Worm (Caenorhabditis elegans) whole organism, early embryonic: ENCODE results near the gene gpla-1.

ENCODE experiments used
- B0310.2 ChIP-seq: sonication (generic microtip); optimal IDR thresholded peaks from 2 replicates; lab custom pipeline; 2016; ENCODE audit warnings: mild to moderate bottlenecking, missing genetic modification characterization, missing compliant biosample characterization
- F13C5.2 ChIP-seq: sonication (generic microtip); optimal IDR thresholded peaks from 2 replicates; lab custom pipeline; 2017; ENCODE audit warnings: mild to moderate bottlenecking, missing genetic modification characterization, inconsistent platforms, missing compliant biosample characterization
- aly-1 ChIP-seq: sonication (generic microtip); optimal IDR thresholded peaks from 2 replicates; lab custom pipeline; 2016; ENCODE audit warnings: missing genetic modification characterization, missing compliant biosample characterization
- ama-1 ChIP-seq: fragments of 150-350 bp; optimal IDR thresholded peaks from 2 replicates; lab custom pipeline; 2014
- ceh-13 ChIP-seq: fragments of 200-800 bp; sonication (Bioruptor generic); optimal IDR thresholded peaks from 2 replicates; lab custom pipeline; 2018; ENCODE audit warnings: mild to moderate bottlenecking, missing genetic modification characterization, missing compliant biosample characterization
- ceh-36 ChIP-seq: sonication (generic microtip); optimal IDR thresholded peaks from 2 replicates; lab custom pipeline; 2016; ENCODE audit warnings: missing genetic modification characterization, inconsistent platforms, missing compliant biosample characterization
- ets-7 ChIP-seq: sonication (generic microtip); optimal IDR thresholded peaks from 2 replicates; lab custom pipeline; 2016; ENCODE audit warnings: missing genotype, missing genetic modification characterization, missing compliant biosample characterization
- flt-1 ChIP-seq: fragments of 200-800 bp; sonication (Bioruptor generic); IDR thresholded peaks from 2 replicates; pipeline ENCODE4 v1.3.6; 2022; ENCODE audit warnings: missing genetic modification characterization, missing compliant biosample characterization
- hmbx-1 ChIP-seq: sonication (generic microtip); optimal IDR thresholded peaks from 2 replicates; lab custom pipeline; 2016; ENCODE audit warnings: mild to moderate bottlenecking, missing genetic modification characterization, missing compliant biosample characterization
- hmg-4 ChIP-seq: fragments of 200-800 bp; sonication (Bioruptor generic); optimal IDR thresholded peaks from 2 replicates; lab custom pipeline; 2018; ENCODE audit warnings: mild to moderate bottlenecking, missing genetic modification characterization, missing compliant biosample characterization
- hnd-1 ChIP-seq: sonication (generic microtip); optimal IDR thresholded peaks from 2 replicates; lab custom pipeline; 2016; ENCODE audit warnings: missing genetic modification characterization, missing compliant biosample characterization
- pes-1 ChIP-seq: fragments of 200-800 bp; sonication (Bioruptor generic); IDR thresholded peaks from 2 replicates; pipeline ENCODE4 v1.3.6; 2022; ENCODE audit warnings: missing genetic modification reagents, missing genetic modification characterization, missing compliant biosample characterization
- scrt-1 ChIP-seq: fragments of 200-800 bp; sonication (Bioruptor generic); IDR thresholded peaks from 2 replicates; pipeline ENCODE4 v1.3.6; 2022; ENCODE audit warnings: missing genetic modification characterization, missing compliant biosample characterization
- sea-1 ChIP-seq: fragments of 200-800 bp; sonication (Bioruptor generic); conservative IDR thresholded peaks from 2 replicates; pipeline ENCODE4 v1.3.6; 2022; ENCODE audit warnings: missing genetic modification characterization, missing compliant biosample characterization
- tbx-11 ChIP-seq: fragments of 200-800 bp; sonication (Bioruptor generic); IDR thresholded peaks from 2 replicates; pipeline ENCODE4 v1.3.6; 2022; ENCODE audit warnings: missing genetic modification characterization, missing compliant biosample characterization
- tbx-37 ChIP-seq: fragments of 200-800 bp; sonication (Bioruptor generic); conservative IDR thresholded peaks from 2 replicates; pipeline ENCODE4 v1.3.6; 2022; ENCODE audit warnings: missing genetic modification reagents, missing genetic modification characterization, missing compliant biosample characterization
- tra-4 ChIP-seq: sonication (generic microtip); optimal IDR thresholded peaks from 2 replicates; lab custom pipeline; 2017; ENCODE audit warnings: missing genetic modification characterization, missing compliant biosample characterization

The gpla-1 gene

DNA sequence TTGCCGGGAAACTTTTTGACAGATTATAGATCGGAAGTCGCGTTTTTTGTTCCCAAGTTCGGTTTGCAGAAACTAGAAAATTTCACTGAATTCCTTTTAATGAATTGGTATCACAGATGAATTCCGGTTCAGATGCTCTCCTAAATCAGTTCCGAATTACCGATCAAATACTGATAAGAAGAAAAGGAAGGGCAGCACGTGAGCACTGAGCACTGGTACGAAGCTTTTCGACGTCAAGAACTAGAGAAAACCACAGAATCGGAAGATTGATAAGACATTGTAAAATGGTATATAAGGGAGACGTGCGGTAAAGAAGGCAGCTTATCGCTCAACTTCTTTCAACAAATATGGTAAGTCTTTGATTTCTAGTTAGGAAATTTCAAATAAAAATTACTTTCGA, 37.6 kb upstream of the gpla-1 start, which contains the start of gene cpr-1:
TSS of gene cpr-1 (plus strand) at position 319 of the 400 bp plus-strand sequence.
- no peak for TF ChIP-seq flt-1 (GFP tag; lab: Robert Waterston, UW)
- no peak for TF ChIP-seq scrt-1 (GFP tag; lab: Robert Waterston, UW)
- no peak for TF ChIP-seq ets-7 (tag; lab: Kevin White, UChicago)
- TF ChIP-seq F13C5.2 = no peak
- TF ChIP-seq sea-1 = no peak
- TF ChIP-seq tbx-37 (GFP tag; lab: Robert Waterston, UW) = no peak
- TF ChIP-seq hnd-1 = no peak
- TF ChIP-seq hmbx-1 (tag; lab: Kevin White, UChicago) = no peak
- no peak for TF ChIP-seq tbx-11
- TF ChIP-seq hmg-4 (GFP tag; lab: Kevin White, UChicago) = no peak
- no peak for TF ChIP-seq aly-1 (tag; lab: Kevin White, UChicago)
- TF ChIP-seq ceh-13 (GFP tag; lab: Kevin White, UChicago) = no peak
- no peak for TF ChIP-seq ceh-36
- TF ChIP-seq tra-4 (tag; lab: Kevin White, UChicago) = no peak

DNA sequence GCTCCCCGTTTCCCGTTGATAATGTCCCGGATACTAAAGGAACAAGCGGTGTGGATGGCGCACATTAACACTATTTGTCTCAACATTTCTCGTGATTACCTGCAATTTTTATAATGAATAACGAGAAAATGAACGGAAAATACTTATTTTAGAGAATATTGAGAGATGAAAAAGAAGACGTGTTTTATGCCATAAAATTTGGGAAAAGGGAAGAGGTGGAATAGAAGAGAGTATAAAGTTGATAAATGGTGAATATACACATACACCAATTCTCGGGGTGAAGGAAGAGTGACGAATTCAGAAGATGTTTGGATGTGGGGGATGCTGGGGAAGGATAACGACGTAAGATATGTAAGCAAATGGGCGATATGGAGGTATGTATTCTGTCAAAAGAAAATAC, 27.1 kb upstream of the gpla-1 start, which contains the start of gene F58H1.7:
TSS of gene F58H1.7 (minus strand) at position 101 of the 400 bp plus-strand sequence.
- TF ChIP-seq tra-4 (tag; lab: Kevin White, UChicago) (no peak), hmbx-1 (tag; lab: Kevin White, UChicago) (no peak), pes-1 (GFP tag; lab: Robert Waterston, UW) (no peak), tbx-11 (no peak), sea-1 (no peak), ceh-13 (GFP tag; lab: Kevin White, UChicago) (no peak), tbx-37 (GFP tag; lab: Robert Waterston, UW) (no peak), hnd-1 (no peak), B0310.2 (tag; lab: Kevin White, UChicago) (no peak), hmg-4 (GFP tag; lab: Kevin White, UChicago) (no peak), F13C5.2 (no peak), flt-1 (GFP tag; lab: Robert Waterston, UW) (no peak), ama-1 (no peak), ets-7 (tag; lab: Kevin White, UChicago) (no peak), scrt-1 (GFP tag; lab: Robert Waterston, UW) (no peak), ceh-36 (no peak), aly-1 (tag; lab: Kevin White, UChicago) (no peak)

DNA sequence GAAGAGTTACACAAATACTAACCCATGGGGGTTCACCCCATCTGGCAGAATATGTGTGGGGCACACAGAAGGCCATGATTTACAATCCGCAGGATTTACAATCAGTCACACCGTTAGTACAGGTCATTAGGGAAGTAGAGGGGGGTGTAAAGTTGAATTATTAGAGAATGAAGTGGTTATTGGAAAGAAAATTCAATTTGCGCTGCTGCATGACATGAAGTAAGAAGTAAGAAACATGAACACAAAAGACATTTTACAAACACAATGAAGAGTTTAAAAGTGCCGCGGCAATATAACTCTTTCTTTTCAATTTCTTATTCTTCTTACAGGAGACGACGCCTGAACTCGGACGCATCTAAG, 23.2 kb upstream of the gpla-1 start:
- TF ChIP-seq tbx-37 (GFP tag; lab: Robert Waterston, UW) = no peak
- peak; percentile 18 for TF ChIP-seq B0310.2 (tag; lab: Kevin White, UChicago)
- TF ChIP-seq ceh-13 (GFP tag; lab: Kevin White, UChicago) = no peak
- no peak for TF ChIP-seq ets-7 (tag; lab: Kevin White, UChicago)
- no peak for TF ChIP-seq sea-1
- no peak for TF ChIP-seq ceh-36
- no peak for TF ChIP-seq hmbx-1 (tag; lab: Kevin White, UChicago)
- 0 out of 2 replicates have a peak, but pooled peaks have one; percentile 31 for TF ChIP-seq pes-1 (GFP tag; lab: Robert Waterston, UW)
- TF ChIP-seq flt-1 (GFP tag; lab: Robert Waterston, UW) = no peak
- no peak for TF ChIP-seq tra-4 (tag; lab: Kevin White, UChicago)

DNA sequence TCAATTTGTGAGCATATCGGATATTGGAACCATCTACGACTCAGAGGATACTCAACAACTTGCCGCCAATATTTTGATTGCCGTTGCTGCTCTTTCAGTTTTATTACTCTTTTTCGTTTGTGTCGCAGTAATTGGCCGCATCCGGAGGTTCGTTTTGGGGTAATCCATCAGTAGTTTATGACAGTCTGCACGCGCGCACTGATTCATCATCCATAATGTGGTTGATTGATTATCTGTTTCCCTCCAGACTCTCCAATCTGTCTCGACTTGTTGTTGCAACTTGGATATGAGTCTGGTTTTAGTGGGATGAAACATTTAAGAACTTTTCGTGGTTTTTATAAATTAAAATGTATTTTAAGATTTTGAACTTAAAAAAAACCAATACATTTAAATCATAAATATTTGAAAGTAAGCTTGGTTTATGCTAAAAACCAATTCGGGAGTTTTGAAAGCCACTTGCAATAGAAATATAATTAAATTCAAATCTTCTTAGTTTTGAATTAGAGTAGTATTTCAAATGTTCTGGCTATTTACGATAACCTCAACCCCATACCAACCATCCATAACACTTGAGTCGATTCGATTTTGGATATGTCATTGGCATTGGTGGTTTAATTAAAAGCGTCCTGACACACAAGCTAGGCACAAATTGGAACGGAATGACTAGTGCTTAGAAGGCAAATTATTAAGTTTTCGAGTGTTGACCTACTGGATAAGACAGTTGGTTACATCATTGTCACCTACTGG, 22.6 kb upstream of the gpla-1 start:
- no peak for TF ChIP-seq pes-1 (GFP tag; lab: Robert Waterston, UW)
- no peak for TF ChIP-seq hmbx-1 (tag; lab: Kevin White, UChicago)

DNA sequence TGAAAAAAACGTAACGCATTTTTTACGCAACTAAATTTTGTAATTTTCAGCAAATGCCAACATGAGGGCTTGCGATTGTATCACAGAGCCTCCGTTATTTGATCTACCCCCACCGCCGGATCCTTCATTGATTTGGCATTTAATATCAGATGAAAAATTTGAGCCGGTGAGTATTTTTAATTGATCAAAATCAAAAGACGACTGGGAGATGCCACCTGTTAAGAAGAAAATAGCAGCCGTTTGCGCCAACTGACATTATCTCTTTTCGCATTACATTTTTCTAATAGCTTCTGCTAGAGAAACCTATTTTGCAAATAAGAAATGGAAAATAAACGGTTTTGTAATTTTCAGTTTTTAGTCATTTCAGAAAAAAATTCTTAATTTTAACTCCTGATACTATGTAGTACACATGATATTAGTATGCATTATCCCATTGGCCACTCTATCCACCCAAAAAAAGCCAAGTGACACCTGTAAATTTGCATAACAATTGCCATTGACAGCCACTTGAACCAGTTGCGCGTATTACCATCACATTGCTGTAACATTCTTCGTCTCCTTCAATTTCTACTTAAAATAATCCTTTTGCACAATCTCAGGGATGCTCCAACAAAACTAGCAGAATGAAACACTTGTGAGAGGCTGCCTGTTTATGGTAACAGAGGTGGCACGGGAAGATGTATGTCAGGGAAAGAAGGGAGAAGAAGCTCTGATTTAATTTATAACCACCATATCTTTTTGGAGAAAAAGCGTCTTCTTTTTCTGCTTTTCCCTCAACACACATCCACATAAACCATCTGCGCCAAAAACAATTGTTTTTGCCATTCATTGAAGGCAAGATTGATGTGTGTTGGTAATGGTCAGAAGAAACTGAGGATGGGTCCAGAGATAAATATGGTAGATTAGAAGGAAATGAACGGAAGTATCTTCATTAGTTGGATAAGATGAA, 21.0 kb upstream of the gpla-1 start, which contains the start of gene F58H1.5:
TSS of gene F58H1.5 (plus strand) at position 51 of the 949 bp plus-strand sequence.
- TF ChIP-seq ets-7 (tag; lab: Kevin White, UChicago) (no peak), tbx-11 (no peak), scrt-1 (GFP tag; lab: Robert Waterston, UW) (no peak), ama-1 (peak; percentile 44), F13C5.2 (no peak), ceh-36 (no peak), aly-1 (tag; lab: Kevin White, UChicago) (no peak)

DNA sequence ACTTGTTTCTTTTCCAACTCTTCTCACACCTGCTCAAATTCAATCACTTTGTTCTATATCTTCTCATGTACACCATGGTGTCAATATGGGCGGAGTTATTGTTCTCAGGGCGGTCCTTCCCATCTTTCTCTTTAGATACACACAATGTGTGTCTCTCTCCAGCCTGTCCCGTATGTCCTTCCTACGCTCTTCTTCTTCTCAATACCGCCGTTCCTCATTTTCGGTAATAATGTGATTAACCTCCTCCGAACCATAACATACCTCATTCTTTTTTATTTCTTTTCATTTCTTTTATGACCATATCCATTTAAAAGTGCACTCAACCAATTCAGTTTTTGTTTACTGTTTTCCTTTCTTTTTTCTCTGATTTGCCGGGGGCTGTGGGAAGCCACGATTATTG, 18.0 kb upstream of the gpla-1 start:
- no peak for TF ChIP-seq hnd-1
- no peak for TF ChIP-seq tbx-11
- TF ChIP-seq tbx-37 (GFP tag; lab: Robert Waterston, UW) = no peak
- TF ChIP-seq aly-1 (tag; lab: Kevin White, UChicago) = no peak
- TF ChIP-seq pes-1 (GFP tag; lab: Robert Waterston, UW) = no peak
- TF ChIP-seq F13C5.2 = no peak

DNA sequence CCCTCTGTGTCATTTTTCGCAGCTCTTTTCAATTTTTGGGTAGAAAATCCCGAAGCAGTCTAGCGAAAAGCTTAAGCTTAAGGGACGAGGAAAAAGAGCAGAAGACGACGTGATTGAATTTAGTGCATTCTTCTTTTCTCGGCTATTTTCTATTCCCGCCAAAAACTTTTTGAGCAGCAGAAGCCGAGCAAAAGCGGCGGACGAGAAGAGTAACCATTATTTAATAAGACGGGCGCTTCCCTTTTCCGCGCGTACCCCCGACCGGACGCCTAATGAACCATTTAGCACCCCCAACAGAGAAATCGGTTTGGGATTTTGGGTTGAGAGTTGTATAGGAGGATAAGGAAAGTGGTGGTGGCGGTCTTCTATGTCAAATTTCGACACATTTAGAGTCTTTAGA, 16.0 kb upstream of the gpla-1 start:
- no peak for TF ChIP-seq hmg-4 (GFP tag; lab: Kevin White, UChicago)
- no peak for TF ChIP-seq ceh-13 (GFP tag; lab: Kevin White, UChicago)
- TF ChIP-seq ceh-36 = no peak
- TF ChIP-seq hmbx-1 (tag; lab: Kevin White, UChicago) = no peak
- TF ChIP-seq ets-7 (tag; lab: Kevin White, UChicago) = no peak
